Worm (Caenorhabditis elegans) whole organism, dauer: Measurements from ENCODE around the gene col-19.

ENCODE experiments used
- unc-62 ChIP-seq: sonication (generic microtip); optimal IDR thresholded peaks from 2 replicates; lab custom pipeline; 2017; ENCODE audit warnings: missing biosample characterization, missing genetic modification reagents, missing genetic modification characterization

col-19 gene

ce11 chrX:421407-421784 is at the start of gene col-19:
TSS of gene col-19 (plus strand) at chrX:421707.
- no peak for TF ChIP-seq unc-62 (GFP tag; lab: Kevin White, UChicago)

- TF ChIP-seq unc-62 (GFP tag; lab: Kevin White, UChicago), result no peak
Observed at ce11 chrX:371761-372285, 49.7 kb upstream of the col-19 start, which contains the start of gene nrde-3. TSS of gene nrde-3 (plus strand) at chrX:372235.

ce11 chrX:380505-380904 is 41.0 kb upstream of the col-19 start, which contains the start of gene R04A9.3:
TSS of gene R04A9.3 (minus strand) at chrX:380605.
- TF ChIP-seq unc-62 (GFP tag; lab: Kevin White, UChicago), result no peak

- no peak for TF ChIP-seq unc-62 (GFP tag; lab: Kevin White, UChicago)
Observed at ce11 chrX:381029-381428, 40.5 kb upstream of the col-19 start.

ce11 chrX:382692-383091 is 38.8 kb upstream of the col-19 start, which contains the start of gene ife-2:
TSS of gene ife-2 (minus strand) at chrX:382709.
- no peak for TF ChIP-seq unc-62 (GFP tag; lab: Kevin White, UChicago)

ce11 chrX:388728-389127 is 32.8 kb upstream of the col-19 start, which contains the start of gene ceh-93:
TSS of gene ceh-93 (minus strand) at chrX:388797.
- TF ChIP-seq unc-62 (GFP tag; lab: Kevin White, UChicago), result no peak

ce11 chrX:389566-389965 is 31.9 kb upstream of the col-19 start:
- no peak for TF ChIP-seq unc-62 (GFP tag; lab: Kevin White, UChicago)

- TF ChIP-seq unc-62 (GFP tag; lab: Kevin White, UChicago), result no peak
Observed at ce11 chrX:390469-390868, 31.0 kb upstream of the col-19 start, which contains the start of gene R04A9.9. TSS of gene R04A9.9 (minus strand) at chrX:390569.

ce11 chrX:394709-395108 is 26.8 kb upstream of the col-19 start, which contains the start of gene R04A9.7:
TSS of gene R04A9.7 (minus strand) at chrX:394892.
- no peak for TF ChIP-seq unc-62 (GFP tag; lab: Kevin White, UChicago)

ce11 chrX:397259-397658 is 24.2 kb upstream of the col-19 start, which contains the start of gene R04A9.6:
TSS of gene R04A9.6 (plus strand) at chrX:397559.
- no peak for TF ChIP-seq unc-62 (GFP tag; lab: Kevin White, UChicago)

ce11 chrX:399535-399934 is 22.0 kb upstream of the col-19 start:
- TF ChIP-seq unc-62 (GFP tag; lab: Kevin White, UChicago), result no peak

ce11 chrX:402951-403350 is 18.6 kb upstream of the col-19 start:
- TF ChIP-seq unc-62 (GFP tag; lab: Kevin White, UChicago), result no peak

- TF ChIP-seq unc-62 (GFP tag; lab: Kevin White, UChicago), result no peak
Observed at ce11 chrX:404597-404996, 16.9 kb upstream of the col-19 start, which contains the start of gene R04A9.1. TSS of gene R04A9.1 (plus strand) at chrX:404897.

ce11 chrX:410073-410572 is 11.4 kb upstream of the col-19 start:
- no peak for TF ChIP-seq unc-62 (GFP tag; lab: Kevin White, UChicago)

- no peak for TF ChIP-seq unc-62 (GFP tag; lab: Kevin White, UChicago)
Observed at ce11 chrX:421785-422657, 514 bp downstream of the col-19 start.

ce11 chrX:423757-424156 is 2.2 kb downstream of the col-19 start:
- TF ChIP-seq unc-62 (GFP tag; lab: Kevin White, UChicago), result no peak
